Fruit fly (Drosophila melanogaster) whole organism, prepupa: ENCODE results near the gene drongo.

Experiments
- CG10669 ChIP-seq: fragments of 200-800 bp; sonication (Bioruptor generic); optimal IDR thresholded peaks from 3 replicates; lab custom pipeline; 2018; ENCODE audit warnings: missing biosample characterization, mild to moderate bottlenecking, missing genetic modification characterization, moderate library complexity
- CG11294 ChIP-seq: fragments of 200-800 bp; sonication (Bioruptor generic); IDR thresholded peaks from 2 replicates; pipeline ENCODE4 v1.3.6; 2022; ENCODE audit warnings: missing biosample characterization, missing genetic modification characterization
- CG3032 ChIP-seq: fragments of 200-800 bp; optimal IDR thresholded peaks from 2 replicates; lab custom pipeline; 2019; ENCODE audit warnings: missing biosample characterization, mild to moderate bottlenecking, missing genetic modification characterization, moderate library complexity
- CG31627 ChIP-seq: fragments of 200-800 bp; sonication (Bioruptor generic); optimal IDR thresholded peaks from 3 replicates; lab custom pipeline; 2016; ENCODE audit warnings: missing biosample characterization, missing genetic modification characterization
- CG32006 ChIP-seq: fragments of 200-800 bp; sonication (Bioruptor generic); optimal IDR thresholded peaks from 3 replicates; lab custom pipeline; 2017; ENCODE audit warnings: missing biosample characterization, mild to moderate bottlenecking, missing genetic modification characterization
- CG8632 ChIP-seq: fragments of 200-800 bp; sonication (Bioruptor generic); optimal IDR thresholded peaks from 3 replicates; lab custom pipeline; 2016; ENCODE audit warnings: missing biosample characterization, missing genetic modification characterization
- CG9139 ChIP-seq: fragments of 200-800 bp; sonication (Bioruptor generic); optimal IDR thresholded peaks from 3 replicates; lab custom pipeline; 2017; ENCODE audit warnings: missing biosample characterization, mild to moderate bottlenecking, missing genetic modification characterization
- Ets96B ChIP-seq: fragments of 200-800 bp; optimal IDR thresholded peaks from 2 replicates; lab custom pipeline; 2019; ENCODE audit warnings: missing biosample characterization, mild to moderate bottlenecking, missing genetic modification characterization, moderate library complexity
- Gug ChIP-seq: fragments of 200-800 bp; sonication (Bioruptor generic); IDR thresholded peaks from 2 replicates; pipeline ENCODE4 v1.3.6; 2022; ENCODE audit warnings: missing biosample characterization, missing genetic modification characterization
- Sox14 ChIP-seq: fragments of 200-800 bp; sonication (Bioruptor generic); optimal IDR thresholded peaks from 3 replicates; lab custom pipeline; 2016; ENCODE audit warnings: missing biosample characterization, missing genetic modification characterization
- dsx ChIP-seq: fragments of 200-800 bp; optimal IDR thresholded peaks from 3 replicates; lab custom pipeline; 2019; ENCODE audit warnings: missing biosample characterization, mild to moderate bottlenecking, missing genetic modification characterization, moderate library complexity; ENCODE audit not compliant: poor library complexity, severe bottlenecking
- fd59A ChIP-seq: fragments of 200-800 bp; sonication (Bioruptor generic); optimal IDR thresholded peaks from 2 replicates; lab custom pipeline; 2017; ENCODE audit warnings: missing biosample characterization, mild to moderate bottlenecking, missing genetic modification characterization, missing genetic modification reagents
- pdm3 ChIP-seq: fragments of 200-800 bp; sonication (Bioruptor generic); optimal IDR thresholded peaks from 3 replicates; lab custom pipeline; 2016; ENCODE audit warnings: missing biosample characterization, missing genetic modification characterization
- spab ChIP-seq: fragments of 200-800 bp; sonication (Bioruptor generic); optimal IDR thresholded peaks from 2 replicates; lab custom pipeline; 2017; ENCODE audit warnings: missing biosample characterization, mild to moderate bottlenecking, missing genetic modification characterization, missing genetic modification reagents

DNA sequence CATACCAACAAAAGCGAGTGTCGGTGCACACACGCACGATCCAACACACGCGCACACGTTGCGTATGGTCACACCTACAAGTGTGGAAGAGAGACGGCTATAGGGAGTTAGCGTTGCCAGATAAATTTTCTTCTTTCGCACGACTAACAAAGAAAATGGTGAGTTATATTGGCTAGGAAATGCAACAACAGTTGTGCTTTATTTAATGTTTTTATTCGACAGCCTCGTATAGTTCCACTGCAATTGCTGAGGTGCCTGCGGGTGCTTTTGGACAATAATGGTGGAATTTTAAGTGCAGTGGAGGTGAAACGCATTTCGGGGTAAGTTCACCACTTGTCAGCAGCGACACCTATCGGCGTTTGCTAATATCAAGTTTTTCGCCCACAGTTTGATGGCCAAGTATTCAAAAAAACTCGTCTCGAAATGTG, 20.6 kb upstream of the drongo start:
- no peak for TF ChIP-seq CG9139 (GFP tag; lab: Kevin White, UChicago)
- no peak for TF ChIP-seq CG10669 (GFP tag; lab: Kevin White, UChicago)
- no peak for TF ChIP-seq CG11294 (GFP tag; lab: Robert Waterston, UW)
- peak; percentile 97 for TF ChIP-seq Sox14
- TF ChIP-seq CG3032 (tag; lab: Kevin White, UChicago): peak; percentile 0
- no peak for TF ChIP-seq pdm3 (GFP tag; lab: Kevin White, UChicago)
- TF ChIP-seq Ets96B: no peak
- no peak for TF ChIP-seq CG8632 (GFP tag; lab: Kevin White, UChicago)
- TF ChIP-seq CG32006 (GFP tag; lab: Kevin White, UChicago): no peak
- TF ChIP-seq Gug (GFP tag; lab: Robert Waterston, UW): no peak
- TF ChIP-seq CG31627 (GFP tag; lab: Kevin White, UChicago): no peak
- peak; percentile 16 for TF ChIP-seq dsx (GFP tag; lab: Kevin White, UChicago)
- TF ChIP-seq spab (GFP tag; lab: Kevin White, UChicago): no peak
- TF ChIP-seq fd59A (GFP tag; lab: Kevin White, UChicago): no peak
